Worm (Caenorhabditis elegans): Measurements from ENCODE around the gene gpd-3.

Gene gpd-3

ce11 chrX:3091119-3091746 is 21.9 kb downstream of the gpd-3 start:
- TF ChIP-seq F13C5.2 (tag; optimal IDR thresholded peaks at IDR 0.05), result no peak
- TF ChIP-seq hmbx-1 (tag; optimal IDR thresholded peaks at IDR 0.05), result no peak
- no peak for TF ChIP-seq ets-7 (tag; optimal IDR thresholded peaks at IDR 0.05)
- TF ChIP-seq aly-1 (tag; optimal IDR thresholded peaks at IDR 0.05), result no peak
- no peak for TF ChIP-seq B0310.2 (tag; optimal IDR thresholded peaks at IDR 0.05)
- no peak for TF ChIP-seq ama-1 (optimal IDR thresholded peaks at IDR 0.05)
- no peak for TF ChIP-seq hnd-1 (tag; optimal IDR thresholded peaks at IDR 0.05)
- no peak for TF ChIP-seq hmg-4 (GFP tag; optimal IDR thresholded peaks at IDR 0.05)
- TF ChIP-seq ceh-36 (tag; optimal IDR thresholded peaks at IDR 0.05), result no peak
- no peak for TF ChIP-seq tra-4 (tag; optimal IDR thresholded peaks at IDR 0.05)
- TF ChIP-seq tbx-37 (GFP tag; conservative IDR thresholded peaks at IDR 0.05), result no peak
- TF ChIP-seq flt-1 (GFP tag; IDR thresholded peaks at IDR 0.05), result no peak
- TF ChIP-seq scrt-1 (GFP tag; IDR thresholded peaks at IDR 0.05), result no peak
- TF ChIP-seq ceh-13 (GFP tag; optimal IDR thresholded peaks at IDR 0.05), result no peak
- TF ChIP-seq tbx-11 (GFP tag; IDR thresholded peaks at IDR 0.05), result no peak
- no peak for TF ChIP-seq pes-1 (GFP tag; IDR thresholded peaks at IDR 0.05)
- TF ChIP-seq sea-1 (GFP tag; conservative IDR thresholded peaks at IDR 0.05), result no peak

DNA sequence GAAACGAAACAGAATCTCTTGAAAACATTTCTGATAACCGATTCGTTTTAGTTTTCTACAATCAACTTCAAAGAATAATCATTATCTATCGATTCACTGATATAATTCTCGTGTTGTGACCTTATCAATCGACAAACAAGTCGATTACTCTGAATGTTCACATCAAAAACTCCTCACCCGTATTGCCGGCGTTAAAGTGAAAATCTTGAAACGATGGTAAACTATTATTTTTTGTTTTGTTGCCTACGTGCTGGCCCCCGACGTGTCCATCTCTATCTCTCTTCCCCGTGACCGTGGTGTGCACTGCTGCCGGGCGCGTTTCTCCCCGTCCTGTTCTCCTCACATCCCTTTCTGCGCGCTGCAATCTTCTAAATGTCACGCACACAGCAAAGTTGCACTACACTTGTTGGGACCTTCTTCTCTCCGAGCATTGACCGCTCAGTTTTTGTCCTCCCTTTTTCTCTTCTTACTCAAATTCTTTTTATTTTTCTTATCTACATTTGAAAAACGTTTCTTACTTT is 23.2 kb downstream of the gpd-3 start:
- TF ChIP-seq ceh-36 (tag; optimal IDR thresholded peaks at IDR 0.05) (no peak), aly-1 (tag; optimal IDR thresholded peaks at IDR 0.05) (no peak), ama-1 (optimal IDR thresholded peaks at IDR 0.05) (no peak), tbx-11 (GFP tag; IDR thresholded peaks at IDR 0.05) (no peak), sea-1 (GFP tag; conservative IDR thresholded peaks at IDR 0.05) (no peak), ets-7 (tag; optimal IDR thresholded peaks at IDR 0.05) (no peak), scrt-1 (GFP tag; IDR thresholded peaks at IDR 0.05) (no peak), ceh-13 (GFP tag; optimal IDR thresholded peaks at IDR 0.05) (no peak), hnd-1 (tag; optimal IDR thresholded peaks at IDR 0.05) (no peak), F13C5.2 (tag; optimal IDR thresholded peaks at IDR 0.05) (no peak), flt-1 (GFP tag; IDR thresholded peaks at IDR 0.05) (no peak), tbx-37 (GFP tag; conservative IDR thresholded peaks at IDR 0.05) (no peak), hmbx-1 (tag; optimal IDR thresholded peaks at IDR 0.05) (no peak), tra-4 (tag; optimal IDR thresholded peaks at IDR 0.05) (no peak), pes-1 (GFP tag; IDR thresholded peaks at IDR 0.05) (no peak), B0310.2 (tag; optimal IDR thresholded peaks at IDR 0.05) (no peak), hmg-4 (GFP tag; optimal IDR thresholded peaks at IDR 0.05) (no peak)

- TF ChIP-seq pes-1 (GFP tag; IDR thresholded peaks at IDR 0.05) (no peak), scrt-1 (GFP tag; IDR thresholded peaks at IDR 0.05) (no peak), hnd-1 (tag; optimal IDR thresholded peaks at IDR 0.05) (no peak)
Observed at ce11 chrX:3089423-3089822, 23.7 kb downstream of the gpd-3 start, which contains the start of gene pccb-1. TSS of gene pccb-1 (plus strand) at chrX:3089549.

DNA sequence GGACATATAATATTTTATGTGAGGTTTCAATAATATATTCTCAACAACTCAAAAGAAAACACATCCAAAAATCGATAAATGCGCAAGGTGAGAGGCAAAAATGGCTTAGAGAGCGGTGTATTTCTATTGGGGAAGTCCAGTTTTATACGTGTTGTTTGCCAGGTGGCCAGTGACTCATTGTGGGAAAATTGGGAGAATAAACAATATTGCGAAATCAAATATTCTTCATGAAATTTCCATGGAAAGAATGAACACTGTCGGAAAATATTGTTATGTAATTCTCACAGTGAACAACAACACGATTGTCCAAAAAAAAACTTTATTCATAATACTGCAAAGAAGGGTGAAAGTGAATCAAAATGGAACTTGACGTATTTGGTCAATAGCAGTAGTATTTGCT is 25.5 kb downstream of the gpd-3 start:
- TF ChIP-seq scrt-1 (GFP tag; IDR thresholded peaks at IDR 0.05), result no peak
- TF ChIP-seq tbx-37 (GFP tag; conservative IDR thresholded peaks at IDR 0.05), result no peak
- no peak for TF ChIP-seq aly-1 (tag; optimal IDR thresholded peaks at IDR 0.05)
- TF ChIP-seq ceh-13 (GFP tag; optimal IDR thresholded peaks at IDR 0.05), result no peak
- no peak for TF ChIP-seq F13C5.2 (tag; optimal IDR thresholded peaks at IDR 0.05)
- no peak for TF ChIP-seq tbx-11 (GFP tag; IDR thresholded peaks at IDR 0.05)
- no peak for TF ChIP-seq ets-7 (tag; optimal IDR thresholded peaks at IDR 0.05)

ce11 chrX:3087245-3087644 is 25.9 kb downstream of the gpd-3 start, which contains the start of gene F52E4.5:
TSS of gene F52E4.5 (minus strand) at chrX:3087345.
- no peak for TF ChIP-seq tbx-37 (GFP tag; conservative IDR thresholded peaks at IDR 0.05)
- no peak for TF ChIP-seq pes-1 (GFP tag; IDR thresholded peaks at IDR 0.05)
- no peak for TF ChIP-seq hnd-1 (tag; optimal IDR thresholded peaks at IDR 0.05)

ce11 chrX:3080825-3081224 is 32.3 kb downstream of the gpd-3 start, which contains the start of gene twk-16:
TSS of gene twk-16 (plus strand) at chrX:3081125.
- TF ChIP-seq scrt-1 (GFP tag; IDR thresholded peaks at IDR 0.05) (no peak), aly-1 (tag; optimal IDR thresholded peaks at IDR 0.05) (no peak), F13C5.2 (tag; optimal IDR thresholded peaks at IDR 0.05) (no peak), B0310.2 (tag; optimal IDR thresholded peaks at IDR 0.05) (no peak), pes-1 (GFP tag; IDR thresholded peaks at IDR 0.05) (no peak), tra-4 (tag; optimal IDR thresholded peaks at IDR 0.05) (no peak), sea-1 (GFP tag; conservative IDR thresholded peaks at IDR 0.05) (no peak), tbx-37 (GFP tag; conservative IDR thresholded peaks at IDR 0.05) (no peak), ets-7 (tag; optimal IDR thresholded peaks at IDR 0.05) (no peak)

ce11 chrX:3070322-3070721 is 42.8 kb downstream of the gpd-3 start, which contains the start of gene ceh-31:
TSS of gene ceh-31 (minus strand) at chrX:3070422.
- TF ChIP-seq hmbx-1 (tag; optimal IDR thresholded peaks at IDR 0.05) (no peak), flt-1 (GFP tag; IDR thresholded peaks at IDR 0.05) (no peak), B0310.2 (tag; optimal IDR thresholded peaks at IDR 0.05) (no peak)

DNA sequence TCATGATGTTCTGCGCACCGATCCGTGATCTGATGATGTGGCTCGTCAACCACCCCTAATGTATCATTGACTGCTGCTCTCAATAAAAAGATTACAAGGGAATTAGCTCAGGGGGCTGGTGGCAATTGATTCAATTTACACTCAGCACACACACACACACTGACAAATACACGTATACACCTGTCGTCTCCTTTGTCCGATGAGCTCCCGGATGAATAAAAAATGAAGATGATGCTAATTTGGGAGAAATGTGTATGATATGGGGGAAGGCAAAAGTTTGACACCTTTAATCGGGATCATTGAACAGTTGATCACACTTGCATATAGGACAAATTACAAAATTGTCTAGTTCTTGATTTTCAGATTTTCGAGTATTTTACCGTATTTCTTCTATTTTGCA is 46.1 kb downstream of the gpd-3 start:
- no peak for TF ChIP-seq tra-4 (tag; optimal IDR thresholded peaks at IDR 0.05)
- TF ChIP-seq aly-1 (tag; optimal IDR thresholded peaks at IDR 0.05), result no peak
- TF ChIP-seq hmbx-1 (tag; optimal IDR thresholded peaks at IDR 0.05), result no peak
- TF ChIP-seq ceh-13 (GFP tag; optimal IDR thresholded peaks at IDR 0.05), result no peak
- no peak for TF ChIP-seq sea-1 (GFP tag; conservative IDR thresholded peaks at IDR 0.05)
- TF ChIP-seq flt-1 (GFP tag; IDR thresholded peaks at IDR 0.05), result no peak
